Worm (Caenorhabditis elegans) whole organism, midembryonic: ENCODE results near the gene F56H9.6.

ENCODE experiments used
- T22C8.4 ChIP-seq: fragments of 200-800 bp; sonication (Bioruptor generic); IDR thresholded peaks from 2 replicates; pipeline ENCODE4 v1.3.6; 2022; ENCODE audit warnings: missing genetic modification characterization, missing compliant biosample characterization
- cog-1 ChIP-seq: sonication (generic microtip); optimal IDR thresholded peaks from 2 replicates; lab custom pipeline; 2016; ENCODE audit warnings: missing genetic modification characterization, missing compliant biosample characterization
- flt-1 ChIP-seq: fragments of 200-800 bp; sonication (Bioruptor generic); IDR thresholded peaks from 2 replicates; pipeline ENCODE4 v1.3.6; 2022; ENCODE audit warnings: missing genetic modification characterization, missing compliant biosample characterization
- klf-2 ChIP-seq: fragments of 200-800 bp; sonication (Bioruptor generic); conservative IDR thresholded peaks from 2 replicates; pipeline ENCODE4 v1.3.6; 2022; ENCODE audit warnings: missing genetic modification reagents, missing genetic modification characterization, missing compliant biosample characterization
- med-1 ChIP-seq: sonication (generic microtip); optimal IDR thresholded peaks from 2 replicates; lab custom pipeline; 2017; ENCODE audit warnings: missing genetic modification characterization, mild to moderate bottlenecking, missing compliant biosample characterization, antibody characterized with exemption, missing genetic modification reagents; ENCODE audit not compliant: insufficient read depth
- ref-1 ChIP-seq: fragments of 200-800 bp; sonication (Bioruptor generic); conservative IDR thresholded peaks from 2 replicates; pipeline ENCODE4 v1.3.6; 2022; ENCODE audit warnings: missing genetic modification reagents, missing genetic modification characterization, missing compliant biosample characterization
- tab-1 ChIP-seq: fragments of 200-800 bp; sonication (Bioruptor generic); IDR thresholded peaks from 2 replicates; pipeline ENCODE4 v1.3.6; 2022; ENCODE audit warnings: missing genetic modification characterization, missing compliant biosample characterization
- ztf-23 ChIP-seq: fragments of 200-800 bp; sonication (Bioruptor generic); IDR thresholded peaks from 2 replicates; pipeline ENCODE4 v1.3.6; 2022; ENCODE audit warnings: missing genetic modification reagents, missing genetic modification characterization, missing compliant biosample characterization
- ztf-29 ChIP-seq: fragments of 200-800 bp; sonication (Bioruptor generic); IDR thresholded peaks from 2 replicates; pipeline ENCODE4 v1.3.6; 2022; ENCODE audit warnings: missing genetic modification reagents, missing genetic modification characterization, missing compliant biosample characterization

DNA sequence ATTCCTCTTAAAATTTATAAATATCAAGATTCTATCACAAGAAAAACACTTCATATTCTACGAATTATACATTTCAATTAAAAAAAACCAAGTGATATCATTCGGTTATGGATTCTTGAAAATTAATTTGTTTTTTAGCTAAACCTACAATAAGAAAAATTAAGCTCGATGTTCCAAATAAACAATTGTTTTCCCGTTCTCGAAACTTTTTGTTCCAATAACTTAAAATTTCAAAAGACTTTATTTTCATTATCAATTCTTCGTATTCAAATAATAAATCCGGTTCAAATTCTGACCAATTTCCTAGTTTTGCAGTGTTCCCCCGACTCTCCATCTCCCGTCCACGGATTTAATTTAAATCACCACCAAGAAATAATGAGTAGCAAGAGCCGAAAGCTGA lies 50.3 kb downstream of the F56H9.6 start, which contains the start of gene E02A10.3:
- TF ChIP-seq ztf-29 (no peak), klf-2 (GFP tag; lab: Robert Waterston, UW) (no peak), ref-1 (no peak), T22C8.4 (GFP tag; lab: Robert Waterston, UW) (no peak), cog-1 (tag; lab: Kevin White, UChicago) (no peak), ztf-23 (GFP tag; lab: Robert Waterston, UW) (no peak), med-1 (no peak), flt-1 (GFP tag; lab: Robert Waterston, UW) (no peak), tab-1 (GFP tag; lab: Robert Waterston, UW) (no peak)
